Fruit fly (Drosophila melanogaster) whole organism, embryonic: ENCODE results near the gene Fit2.

Source experiments
- Ada2b ChIP-seq: fragments of 200-800 bp; sonication (Bioruptor generic); IDR thresholded peaks from 2 replicates; pipeline ENCODE4 v1.3.6; 2022; ENCODE audit warnings: missing biosample characterization, missing genetic modification characterization
- Bdp1 ChIP-seq: fragments of 200-800 bp; sonication (Bioruptor generic); optimal IDR thresholded peaks from 3 replicates; lab custom pipeline; 2016; ENCODE audit warnings: missing biosample characterization, missing genetic modification characterization
- CG10209 ChIP-seq: fragments of 200-800 bp; sonication (Bioruptor generic); optimal IDR thresholded peaks from 3 replicates; lab custom pipeline; 2017; ENCODE audit warnings: missing biosample characterization, mild to moderate bottlenecking, missing genetic modification characterization, missing genetic modification reagents
- CG11696 ChIP-seq: fragments of 200-800 bp; sonication (Bioruptor generic); IDR thresholded peaks from 2 replicates; pipeline ENCODE4 v1.3.6; 2022; ENCODE audit warnings: missing biosample characterization, missing genetic modification characterization
- CG1233 ChIP-seq: fragments of 200-800 bp; sonication (Bioruptor generic); optimal IDR thresholded peaks from 4 replicates; lab custom pipeline; 2018; ENCODE audit warnings: missing biosample characterization, mild to moderate bottlenecking, missing genetic modification characterization
- CG12942 ChIP-seq: fragments of 200-800 bp; sonication (Bioruptor generic); optimal IDR thresholded peaks from 3 replicates; lab custom pipeline; 2016; ENCODE audit warnings: missing biosample characterization, missing genetic modification characterization
- CG14667 ChIP-seq: fragments of 200-800 bp; sonication (Bioruptor generic); IDR thresholded peaks from 2 replicates; pipeline ENCODE4 v1.3.6; 2022; ENCODE audit warnings: missing biosample characterization, missing genetic modification characterization
- CG14710 ChIP-seq: fragments of 200-800 bp; sonication (Bioruptor generic); optimal IDR thresholded peaks from 3 replicates; lab custom pipeline; 2019; ENCODE audit warnings: missing biosample characterization, mild to moderate bottlenecking, missing genetic modification characterization, moderate library complexity
- CG15011 ChIP-seq: fragments of 200-800 bp; sonication (Bioruptor generic); optimal IDR thresholded peaks from 3 replicates; lab custom pipeline; 2018; ENCODE audit warnings: missing biosample characterization, mild to moderate bottlenecking, missing genetic modification characterization
- CG1529 ChIP-seq: fragments of 200-800 bp; sonication (Bioruptor generic); optimal IDR thresholded peaks from 3 replicates; lab custom pipeline; 2018; ENCODE audit warnings: missing biosample characterization, missing genetic modification characterization
- CG17802 ChIP-seq: fragments of 200-800 bp; sonication (Bioruptor generic); optimal IDR thresholded peaks from 2 replicates; lab custom pipeline; 2018; ENCODE audit warnings: missing biosample characterization, mild to moderate bottlenecking, missing genetic modification characterization, moderate library complexity
- CG31441 ChIP-seq: fragments of 200-800 bp; sonication (Bioruptor generic); IDR thresholded peaks from 2 replicates; pipeline ENCODE4 v1.3.6; 2022; ENCODE audit warnings: missing biosample characterization, missing genetic modification characterization
- CG34376 ChIP-seq: fragments of 200-800 bp; sonication (Bioruptor generic); optimal IDR thresholded peaks from 2 replicates; lab custom pipeline; 2018; ENCODE audit warnings: missing biosample characterization, mild to moderate bottlenecking, missing genetic modification characterization
- CG3838 ChIP-seq: fragments of 200-800 bp; sonication (Bioruptor generic); optimal IDR thresholded peaks from 3 replicates; lab custom pipeline; 2016; ENCODE audit warnings: missing biosample characterization, missing genetic modification characterization
- CG4707 ChIP-seq: fragments of 200-800 bp; sonication (Bioruptor generic); optimal IDR thresholded peaks from 2 replicates; lab custom pipeline; 2018; ENCODE audit warnings: missing biosample characterization, mild to moderate bottlenecking, missing genetic modification characterization, moderate library complexity
- CG6813 ChIP-seq: fragments of 200-800 bp; sonication (Bioruptor generic); optimal IDR thresholded peaks from 2 replicates; lab custom pipeline; 2017; ENCODE audit warnings: missing biosample characterization, missing genetic modification characterization, mild to moderate bottlenecking, moderate library complexity, missing genetic modification reagents
- CG7928 ChIP-seq: fragments of 200-800 bp; sonication (Bioruptor generic); optimal IDR thresholded peaks from 2 replicates; lab custom pipeline; 2017; ENCODE audit warnings: missing biosample characterization, mild to moderate bottlenecking, missing genetic modification characterization
- CG7987 ChIP-seq: fragments of 200-800 bp; sonication (Bioruptor generic); optimal IDR thresholded peaks from 2 replicates; lab custom pipeline; 2018; ENCODE audit warnings: missing biosample characterization, mild to moderate bottlenecking, missing genetic modification characterization, moderate library complexity
- CG9609 ChIP-seq: fragments of 200-800 bp; sonication (Bioruptor generic); optimal IDR thresholded peaks from 3 replicates; lab custom pipeline; 2016; ENCODE audit warnings: missing biosample characterization, missing genetic modification characterization
- CG9727 ChIP-seq: fragments of 200-800 bp; sonication (Bioruptor generic); optimal IDR thresholded peaks from 3 replicates; lab custom pipeline; 2017; ENCODE audit warnings: missing biosample characterization, mild to moderate bottlenecking, missing genetic modification characterization
- CTCF ChIP-seq: fragments of 200-800 bp; sonication (Bioruptor generic); optimal IDR thresholded peaks from 2 replicates; lab custom pipeline; 2017; ENCODE audit warnings: missing biosample characterization, mild to moderate bottlenecking, missing genetic modification characterization, moderate library complexity
- Chrac-16 ChIP-seq: fragments of 200-800 bp; sonication (Bioruptor generic); optimal IDR thresholded peaks from 3 replicates; lab custom pipeline; 2016; ENCODE audit warnings: missing biosample characterization, missing genetic modification characterization
- Dek ChIP-seq: fragments of 200-800 bp; sonication (Bioruptor generic); optimal IDR thresholded peaks from 3 replicates; lab custom pipeline; 2019; ENCODE audit warnings: missing biosample characterization, mild to moderate bottlenecking, missing genetic modification characterization, moderate library complexity
- E2f1 ChIP-seq: fragments of 200-800 bp; sonication (Bioruptor generic); IDR thresholded peaks from 2 replicates; pipeline ENCODE4 v1.3.6; 2022; ENCODE audit warnings: missing biosample characterization, missing genetic modification characterization
- Eip74EF ChIP-seq, 2 experiments: fragments of 200-800 bp in 1 of 2; fragments of >200 bp in 1 of 2; sonication (Bioruptor generic) in 1 of 2; optimal IDR thresholded peaks; 2 replicates each; lab custom pipeline; 2017 to 2019; ENCODE audit warnings: missing biosample characterization in 2 of 2, missing genetic modification characterization in 2 of 2, mild to moderate bottlenecking in 1 of 2, moderate library complexity in 1 of 2
- Fer3 ChIP-seq: fragments of 200-800 bp; sonication (Bioruptor generic); optimal IDR thresholded peaks from 2 replicates; lab custom pipeline; 2018; ENCODE audit warnings: missing biosample characterization, mild to moderate bottlenecking, missing genetic modification characterization, moderate library complexity
- HmgZ ChIP-seq: fragments of 200-800 bp; sonication (Bioruptor generic); optimal IDR thresholded peaks from 2 replicates; lab custom pipeline; 2018; ENCODE audit warnings: missing biosample characterization, mild to moderate bottlenecking, missing genetic modification characterization
- Neu2 ChIP-seq: fragments of 200-800 bp; sonication (Bioruptor generic); optimal IDR thresholded peaks from 3 replicates; lab custom pipeline; 2016; ENCODE audit warnings: missing biosample characterization, missing genetic modification characterization, borderline replicate concordance
- Nf-YC ChIP-seq: fragments of 200-800 bp; optimal IDR thresholded peaks from 3 replicates; lab custom pipeline; 2019; ENCODE audit warnings: missing biosample characterization, mild to moderate bottlenecking, missing genetic modification characterization, moderate library complexity
- Six4 ChIP-seq: fragments of 200-800 bp; sonication (Bioruptor generic); optimal IDR thresholded peaks from 2 replicates; lab custom pipeline; 2016; ENCODE audit warnings: missing biosample characterization, missing genetic modification characterization
- abd-A ChIP-seq: fragments of 200-800 bp; sonication (Bioruptor generic); optimal IDR thresholded peaks from 3 replicates; lab custom pipeline; 2019; ENCODE audit warnings: missing biosample characterization, mild to moderate bottlenecking, missing genetic modification characterization, moderate library complexity
- ac ChIP-seq: fragments of 200-800 bp; sonication (Bioruptor generic); optimal IDR thresholded peaks from 3 replicates; lab custom pipeline; 2017; ENCODE audit warnings: missing biosample characterization, mild to moderate bottlenecking, missing genetic modification characterization
- amos ChIP-seq: fragments of 200-800 bp; sonication (Bioruptor generic); IDR thresholded peaks from 2 replicates; pipeline ENCODE4 v1.3.6; 2022; ENCODE audit warnings: missing biosample characterization, missing genetic modification characterization; ENCODE audit not compliant: partially characterized antibody
- aop ChIP-seq: fragments of 200-800 bp; sonication (Bioruptor generic); IDR thresholded peaks from 2 replicates; pipeline ENCODE4 v1.3.6; 2022; ENCODE audit warnings: missing biosample characterization, missing genetic modification characterization
- az2 ChIP-seq: fragments of 200-800 bp; sonication (Bioruptor generic); optimal IDR thresholded peaks from 3 replicates; lab custom pipeline; 2016; ENCODE audit warnings: missing biosample characterization, missing genetic modification characterization
- bowl ChIP-seq: fragments of 200-800 bp; sonication (Bioruptor generic); IDR thresholded peaks from 2 replicates; pipeline ENCODE4 v1.3.6; 2022; ENCODE audit warnings: missing biosample characterization, missing genetic modification characterization
- chinmo ChIP-seq: fragments of 200-800 bp; sonication (Bioruptor generic); IDR thresholded peaks from 4 replicates; pipeline ENCODE4 v1.3.6; 2022; ENCODE audit warnings: missing biosample characterization, missing genetic modification characterization; ENCODE audit not compliant: partially characterized antibody
- dmrt99B ChIP-seq: fragments of 200-800 bp; sonication (Bioruptor generic); optimal IDR thresholded peaks from 2 replicates; lab custom pipeline; 2018; ENCODE audit warnings: missing biosample characterization, mild to moderate bottlenecking, missing genetic modification characterization, moderate library complexity
- kah ChIP-seq: fragments of 200-800 bp; sonication (Bioruptor generic); optimal IDR thresholded peaks from 2 replicates; lab custom pipeline; 2018; ENCODE audit warnings: missing biosample characterization, mild to moderate bottlenecking, missing genetic modification characterization
- mirr ChIP-seq: fragments of 200-800 bp; sonication (Bioruptor generic); optimal IDR thresholded peaks from 3 replicates; lab custom pipeline; 2018; ENCODE audit warnings: missing biosample characterization, mild to moderate bottlenecking, missing genetic modification characterization
- oc ChIP-seq: fragments of 200-800 bp; sonication (Bioruptor generic); optimal IDR thresholded peaks from 2 replicates; lab custom pipeline; 2018; ENCODE audit warnings: missing biosample characterization, mild to moderate bottlenecking, missing genetic modification characterization, moderate library complexity
- odd ChIP-seq: fragments of 200-800 bp; sonication (Bioruptor generic); optimal IDR thresholded peaks from 2 replicates; lab custom pipeline; 2017; ENCODE audit warnings: missing biosample characterization, mild to moderate bottlenecking, missing genetic modification characterization
- p53 ChIP-seq: fragments of 200-800 bp; sonication (Bioruptor generic); optimal IDR thresholded peaks from 2 replicates; lab custom pipeline; 2016; ENCODE audit warnings: missing biosample characterization, missing genetic modification characterization
- rib ChIP-seq: fragments of 200-800 bp; sonication (Bioruptor generic); IDR thresholded peaks from 2 replicates; pipeline ENCODE4 v1.3.6; 2022; ENCODE audit warnings: missing biosample characterization, missing genetic modification characterization
- schlank ChIP-seq: fragments of 200-800 bp; sonication (Bioruptor generic); optimal IDR thresholded peaks from 2 replicates; lab custom pipeline; 2018; ENCODE audit warnings: missing biosample characterization, mild to moderate bottlenecking, missing genetic modification characterization
- sens-2 ChIP-seq: fragments of 200-800 bp; sonication (Bioruptor generic); IDR thresholded peaks from 2 replicates; pipeline ENCODE4 v1.3.6; 2022; ENCODE audit warnings: missing biosample characterization, missing genetic modification characterization
- so ChIP-seq: fragments of 200-800 bp; sonication (Bioruptor generic); IDR thresholded peaks from 3 replicates; pipeline ENCODE4 v1.3.6; 2022; ENCODE audit warnings: missing biosample characterization, missing genetic modification characterization
- sob ChIP-seq: fragments of 200-800 bp; sonication (Bioruptor generic); IDR thresholded peaks from 2 replicates; pipeline ENCODE4 v1.3.6; 2022; ENCODE audit warnings: missing biosample characterization, missing genetic modification characterization
- tll ChIP-seq, 2 experiments: fragments of 200-800 bp in 1 of 2; fragments of >200 bp in 1 of 2; sonication (Bioruptor generic) in 1 of 2; optimal IDR thresholded peaks; 2 replicates each; lab custom pipeline; 2017 to 2019; ENCODE audit warnings: missing biosample characterization in 2 of 2, missing genetic modification characterization in 2 of 2, mild to moderate bottlenecking in 1 of 2, moderate library complexity in 1 of 2
- tup ChIP-seq: fragments of 200-800 bp; sonication (Bioruptor generic); optimal IDR thresholded peaks from 2 replicates; lab custom pipeline; 2016; ENCODE audit warnings: missing biosample characterization, mild to moderate bottlenecking, missing genetic modification characterization, moderate library complexity
- vnd ChIP-seq: fragments of 200-800 bp; sonication (Bioruptor generic); IDR thresholded peaks from 3 replicates; pipeline ENCODE4 v1.3.6; 2022; ENCODE audit warnings: missing biosample characterization, missing genetic modification characterization; ENCODE audit not compliant: partially characterized antibody

Gene Fit2

DNA sequence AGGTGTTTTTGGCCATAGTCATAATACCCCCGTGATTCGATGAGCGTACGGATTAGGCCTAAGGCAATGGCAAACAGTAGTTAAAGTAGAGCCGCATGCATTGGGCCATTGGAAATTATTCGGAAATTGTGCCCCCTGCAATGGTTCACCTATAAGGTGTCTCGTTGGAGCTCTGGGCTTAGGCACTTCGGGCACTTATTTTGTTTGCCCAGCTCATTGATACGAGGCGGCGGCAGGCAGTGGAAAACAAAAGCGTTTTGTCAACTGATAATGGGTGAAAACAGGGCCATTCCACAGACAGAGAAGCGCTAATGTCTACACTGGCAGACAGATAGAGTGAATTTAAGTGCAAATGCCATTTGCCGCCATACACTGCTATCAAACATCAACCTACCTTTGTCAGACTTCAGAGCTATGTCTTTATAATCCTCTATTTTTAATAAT, 17.9 kb upstream of the Fit2 start (continued):
- no peak for TF ChIP-seq Eip74EF (GFP tag; optimal IDR thresholded peaks at IDR 0.05; lab: Kevin White, UChicago)
- TF ChIP-seq CG34376: peak; percentile 23
- TF ChIP-seq amos (GFP tag; lab: Robert Waterston, UW): no peak
- no peak for TF ChIP-seq CG4707 (GFP tag; lab: Kevin White, UChicago)
- TF ChIP-seq schlank (tag; lab: Kevin White, UChicago): peak; percentile 13
- TF ChIP-seq ac (GFP tag; lab: Kevin White, UChicago): no peak
- TF ChIP-seq CG15011: no peak
- no peak for TF ChIP-seq CG10209 (GFP tag; lab: Kevin White, UChicago)
- TF ChIP-seq rib (GFP tag; lab: Robert Waterston, UW): no peak
- TF ChIP-seq Neu2: no peak
- TF ChIP-seq E2f1 (GFP tag; lab: Robert Waterston, UW): no peak
- no peak for TF ChIP-seq CG11696 (GFP tag; lab: Robert Waterston, UW)
- TF ChIP-seq CG7987: peak; percentile 40
- TF ChIP-seq Ada2b (GFP tag; lab: Robert Waterston, UW): peak; percentile 17; the same call in 1 of the 2 replicates
- no peak for TF ChIP-seq sens-2 (GFP tag; lab: Robert Waterston, UW)
- peak; percentile 15 for TF ChIP-seq HmgZ
- TF ChIP-seq Bdp1 (GFP tag; lab: Kevin White, UChicago): peak; percentile 4
- peak; percentile 66 for TF ChIP-seq mirr
- TF ChIP-seq sob (GFP tag; lab: Robert Waterston, UW): 0 out of 2 replicates have a peak, but pooled peaks have one; percentile 43
- no peak for TF ChIP-seq CG1233 (GFP tag; lab: Kevin White, UChicago)

DNA sequence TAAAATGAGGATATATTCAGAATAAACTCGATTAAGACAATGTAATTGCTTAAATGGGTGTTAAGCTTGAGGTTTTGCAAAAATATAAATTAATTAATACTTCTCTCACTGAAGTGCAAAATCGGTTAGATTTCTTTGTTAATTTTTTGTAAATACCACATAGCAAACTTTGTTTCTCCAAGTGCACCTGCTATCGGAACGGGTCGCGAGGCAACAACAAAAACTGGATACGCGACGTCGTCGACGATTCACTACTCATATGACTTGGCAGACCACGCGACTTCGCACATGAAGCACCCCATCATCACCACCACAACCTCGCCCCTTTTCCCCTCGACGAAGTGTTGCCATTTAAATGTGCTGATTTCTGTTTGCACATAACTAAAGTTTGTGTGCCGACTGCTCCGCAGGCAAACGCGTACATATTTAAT, 17.1 kb upstream of the Fit2 start:
- no peak for TF ChIP-seq p53
- no peak for TF ChIP-seq CG12942
- peak; percentile 26 for TF ChIP-seq dmrt99B (tag; lab: Kevin White, UChicago)
- no peak for TF ChIP-seq CG14710 (tag; lab: Kevin White, UChicago)
- no peak for TF ChIP-seq CG17802 (tag; lab: Kevin White, UChicago)
- TF ChIP-seq vnd: no peak
- TF ChIP-seq az2 (GFP tag; lab: Kevin White, UChicago): peak; percentile 3
- TF ChIP-seq CG7928 (GFP tag; lab: Kevin White, UChicago): no peak
- TF ChIP-seq CTCF (GFP tag; lab: Kevin White, UChicago): no peak
- peak; percentile 47; the same call in 1 of the 2 replicates for TF ChIP-seq CG31441 (GFP tag; lab: Robert Waterston, UW)
- 0 out of 4 replicates have a peak, but pooled peaks have one; percentile 29 for TF ChIP-seq chinmo
- no peak for TF ChIP-seq CG6813 (GFP tag; lab: Kevin White, UChicago)
- TF ChIP-seq CG14667 (GFP tag; lab: Robert Waterston, UW): 0 out of 2 replicates have a peak, but pooled peaks have one; percentile 15
- no peak for TF ChIP-seq Six4
- no peak for TF ChIP-seq Dek
- no peak for TF ChIP-seq bowl
- TF ChIP-seq aop (GFP tag; lab: Robert Waterston, UW): no peak
- no peak for TF ChIP-seq oc (tag; lab: Kevin White, UChicago)
- TF ChIP-seq Chrac-16 (GFP tag; lab: Kevin White, UChicago): no peak
- TF ChIP-seq CG1529 (GFP tag; lab: Kevin White, UChicago): no peak
- TF ChIP-seq Nf-YC (tag; lab: Kevin White, UChicago): no peak
- TF ChIP-seq CG9727 (GFP tag; lab: Kevin White, UChicago): peak; percentile 7
- peak; percentile 26 for TF ChIP-seq Fer3
- no peak for TF ChIP-seq kah (GFP tag; lab: Kevin White, UChicago)
- TF ChIP-seq odd (GFP tag; lab: Kevin White, UChicago): no peak
- no peak for TF ChIP-seq CG3838 (GFP tag; lab: Kevin White, UChicago)
- no peak for TF ChIP-seq so (GFP tag; lab: Robert Waterston, UW)
- TF ChIP-seq tup: no peak
- TF ChIP-seq CG9609 (GFP tag; lab: Kevin White, UChicago): no peak
- no peak for TF ChIP-seq tll (GFP tag; optimal IDR thresholded peaks at IDR 0.05; lab: Kevin White, UChicago)
- no peak for TF ChIP-seq abd-A (tag; lab: Kevin White, UChicago)
